Worm (Caenorhabditis elegans) whole organism, L4 larva: ENCODE measurements around the gene ZK622.5.

Experiments
- F44E2.7 ChIP-seq: fragments of 200-800 bp; sonication (Bioruptor generic); IDR thresholded peaks from 2 replicates; pipeline ENCODE4 v2.1.2; 2022; ENCODE audit warnings: missing genetic modification characterization, missing compliant biosample characterization
- R02D3.7 ChIP-seq: fragments of 150-350 bp; sonication (generic microtip); optimal IDR thresholded peaks from 3 replicates; lab custom pipeline; 2014; ENCODE audit warnings: missing biosample characterization, missing genetic modification characterization
- T26A8.4 ChIP-seq: fragments of 200-800 bp; sonication (Bioruptor generic); IDR thresholded peaks from 2 replicates; pipeline ENCODE4 v1.3.6; 2022; ENCODE audit warnings: missing genetic modification characterization, missing compliant biosample characterization
- ZK337.2 ChIP-seq: fragments of 200-800 bp; sonication (Bioruptor generic); IDR thresholded peaks from 2 replicates; pipeline ENCODE4 v1.3.6; 2022; ENCODE audit warnings: missing genetic modification reagents, missing genetic modification characterization, missing compliant biosample characterization
- ceh-28 ChIP-seq: fragments of 150-350 bp; optimal IDR thresholded peaks from 2 replicates; lab custom pipeline; 2014; ENCODE audit warnings: missing biosample characterization, missing genetic modification reagents, missing genetic modification characterization
- ceh-32 ChIP-seq: sonication (generic microtip); optimal IDR thresholded peaks from 2 replicates; lab custom pipeline; 2016; ENCODE audit warnings: mild to moderate bottlenecking, missing genetic modification characterization, missing compliant biosample characterization; ENCODE audit not compliant: poor library complexity
- ces-1 ChIP-seq: fragments of 150-350 bp; sonication (generic microtip); optimal IDR thresholded peaks from 4 replicates; lab custom pipeline; 2014; ENCODE audit warnings: missing biosample characterization, missing genetic modification reagents, missing genetic modification characterization
- ctbp-1 ChIP-seq: fragments of 200-800 bp; sonication (Bioruptor generic); IDR thresholded peaks from 2 replicates; pipeline ENCODE4 v1.3.6; 2022; ENCODE audit warnings: missing genetic modification reagents, missing genetic modification characterization, missing compliant biosample characterization
- daf-16 ChIP-seq, 3 experiments: sonication (generic microtip); optimal IDR thresholded peaks; 2 replicates each; lab custom pipeline; 2016 to 2017; ENCODE audit warnings: missing genetic modification characterization in 3 of 3, missing genetic modification reagents in 3 of 3, mild to moderate bottlenecking in 2 of 3, missing compliant biosample characterization in 2 of 3, missing biosample characterization in 1 of 3, moderate library complexity in 1 of 3
- daf-8 ChIP-seq: fragments of 200-800 bp; sonication (Bioruptor generic); IDR thresholded peaks from 2 replicates; pipeline ENCODE4 v1.3.6; 2022; ENCODE audit warnings: missing genetic modification characterization, missing compliant biosample characterization
- dmd-6 ChIP-seq: fragments of 200-800 bp; sonication (Bioruptor generic); IDR thresholded peaks from 2 replicates; pipeline ENCODE4 v1.3.6; 2022; ENCODE audit warnings: missing genetic modification reagents, missing genetic modification characterization, missing compliant biosample characterization
- dmd-9 ChIP-seq: fragments of 200-800 bp; sonication (Bioruptor generic); IDR thresholded peaks from 2 replicates; pipeline ENCODE4 v1.3.6; 2022; ENCODE audit warnings: missing genetic modification reagents, missing genetic modification characterization, missing compliant biosample characterization
- dpl-1 ChIP-seq: fragments of 150-350 bp; optimal IDR thresholded peaks from 2 replicates; lab custom pipeline; 2014; ENCODE audit warnings: missing biosample characterization, missing genetic modification reagents, missing genetic modification characterization
- egl-27 ChIP-seq: sonication (generic microtip); optimal IDR thresholded peaks from 3 replicates; lab custom pipeline; 2017; ENCODE audit warnings: missing biosample characterization, missing genetic modification reagents, missing genetic modification characterization
- fos-1 ChIP-seq: fragments of 150-350 bp; optimal IDR thresholded peaks from 2 replicates; lab custom pipeline; 2014; ENCODE audit warnings: missing biosample characterization, missing genetic modification characterization
- hif-1 ChIP-seq, 2 experiments: sonication (generic microtip); optimal IDR thresholded peaks; 2 replicates each; lab custom pipeline; 2016 to 2017; ENCODE audit warnings: missing compliant biosample characterization in 2 of 2, missing genetic modification characterization in 2 of 2, missing genetic modification reagents in 2 of 2, missing genotype in 2 of 2, mild to moderate bottlenecking in 1 of 2
- hlh-11 ChIP-seq: fragments of 200-800 bp; sonication (Bioruptor generic); optimal IDR thresholded peaks from 2 replicates; lab custom pipeline; 2018; ENCODE audit warnings: mild to moderate bottlenecking, missing genetic modification characterization, missing compliant biosample characterization
- jun-1 ChIP-seq: fragments of 150-350 bp; optimal IDR thresholded peaks from 2 replicates; lab custom pipeline; 2014; ENCODE audit warnings: missing biosample characterization, missing genetic modification reagents, missing genetic modification characterization
- lin-1 ChIP-seq: fragments of 200-800 bp; sonication (Bioruptor generic); IDR thresholded peaks from 2 replicates; pipeline ENCODE4 v1.3.6; 2022; ENCODE audit warnings: missing genetic modification reagents, missing genetic modification characterization, missing compliant biosample characterization
- lin-13 ChIP-seq: fragments of 150-350 bp; optimal IDR thresholded peaks from 2 replicates; lab custom pipeline; 2014; ENCODE audit warnings: missing biosample characterization, missing genetic modification reagents, missing genetic modification characterization
- lin-29 ChIP-seq: fragments of 200-800 bp; sonication (Bioruptor generic); IDR thresholded peaks from 2 replicates; pipeline ENCODE4 v1.3.6; 2022; ENCODE audit warnings: missing genetic modification reagents, missing genetic modification characterization, missing compliant biosample characterization
- lin-39 ChIP-seq: fragments of 150-350 bp; optimal IDR thresholded peaks from 2 replicates; lab custom pipeline; 2014; ENCODE audit warnings: missing biosample characterization, missing genetic modification reagents, missing genetic modification characterization
- lsy-2 ChIP-seq, 2 experiments: fragments of 150-350 bp in 1 of 2; sonication (generic microtip) in 1 of 2; optimal IDR thresholded peaks; 2 replicates each; lab custom pipeline; 2014 to 2017; ENCODE audit warnings: missing biosample characterization in 2 of 2, missing genetic modification characterization in 2 of 2
- madf-5 ChIP-seq, 2 experiments: fragments of 200-800 bp; sonication (Bioruptor generic); IDR thresholded peaks; 2 replicates each; pipeline ENCODE4 v1.3.6; 2022; ENCODE audit warnings: missing compliant biosample characterization in 2 of 2, missing genetic modification characterization in 2 of 2
- mep-1 ChIP-seq: fragments of 150-350 bp; sonication (generic microtip); optimal IDR thresholded peaks from 3 replicates; lab custom pipeline; 2014; ENCODE audit warnings: missing biosample characterization, missing genetic modification characterization
- mes-2 ChIP-seq: sonication (generic microtip); optimal IDR thresholded peaks from 2 replicates; lab custom pipeline; 2016; ENCODE audit warnings: missing genotype, mild to moderate bottlenecking, missing genetic modification characterization, missing compliant biosample characterization; ENCODE audit not compliant: poor library complexity, severe bottlenecking
- nhr-10 ChIP-seq: fragments of 150-350 bp; optimal IDR thresholded peaks from 2 replicates; lab custom pipeline; 2014; ENCODE audit warnings: missing biosample characterization, missing genetic modification characterization
- nhr-111 ChIP-seq: fragments of 200-800 bp; sonication (Bioruptor generic); optimal IDR thresholded peaks from 2 replicates; lab custom pipeline; 2018; ENCODE audit warnings: mild to moderate bottlenecking, missing genetic modification characterization, missing compliant biosample characterization
- nhr-25 ChIP-seq: sonication (generic microtip); optimal IDR thresholded peaks from 2 replicates; lab custom pipeline; 2017; ENCODE audit warnings: missing genetic modification characterization, mild to moderate bottlenecking, missing compliant biosample characterization, antibody characterized with exemption, moderate library complexity, borderline replicate concordance; ENCODE audit not compliant: insufficient read depth
- nhr-28 ChIP-seq: fragments of 150-350 bp; optimal IDR thresholded peaks from 2 replicates; lab custom pipeline; 2014; ENCODE audit warnings: missing biosample characterization, missing genetic modification characterization
- nhr-42 ChIP-seq: fragments of 200-800 bp; sonication (Bioruptor generic); IDR thresholded peaks from 2 replicates; pipeline ENCODE4 v1.3.6; 2022; ENCODE audit warnings: missing genetic modification characterization, missing compliant biosample characterization
- nhr-77 ChIP-seq: fragments of 150-350 bp; optimal IDR thresholded peaks from 2 replicates; lab custom pipeline; 2014; ENCODE audit warnings: missing biosample characterization, missing genetic modification characterization
- pqm-1 ChIP-seq: sonication (generic microtip); optimal IDR thresholded peaks from 2 replicates; lab custom pipeline; 2017; ENCODE audit warnings: missing biosample characterization, missing genetic modification characterization
- rbr-2 ChIP-seq: sonication (generic microtip); optimal IDR thresholded peaks from 2 replicates; lab custom pipeline; 2016; ENCODE audit warnings: missing genotype, missing genetic modification characterization, missing compliant biosample characterization
- saeg-2 ChIP-seq: fragments of 200-800 bp; sonication (Bioruptor generic); IDR thresholded peaks from 2 replicates; pipeline ENCODE4 v1.3.6; 2022; ENCODE audit warnings: missing genetic modification reagents, missing genetic modification characterization, missing compliant biosample characterization
- sdz-12 ChIP-seq: fragments of 200-800 bp; sonication (Bioruptor generic); optimal IDR thresholded peaks from 2 replicates; lab custom pipeline; 2018; ENCODE audit warnings: mild to moderate bottlenecking, missing genetic modification characterization, missing compliant biosample characterization
- snpc-1.2 ChIP-seq: fragments of 200-800 bp; sonication (Bioruptor generic); IDR thresholded peaks from 2 replicates; pipeline ENCODE4 v1.3.6; 2022; ENCODE audit warnings: missing genetic modification reagents, missing genetic modification characterization, missing compliant biosample characterization
- snpc-4 ChIP-seq: fragments of 150-350 bp; optimal IDR thresholded peaks from 2 replicates; lab custom pipeline; 2014; ENCODE audit warnings: missing biosample characterization, missing genetic modification characterization
- spr-3 ChIP-seq: fragments of 200-800 bp; sonication (Bioruptor generic); optimal IDR thresholded peaks from 2 replicates; lab custom pipeline; 2018; ENCODE audit warnings: mild to moderate bottlenecking, missing genetic modification characterization, missing compliant biosample characterization
- tag-97 ChIP-seq: fragments of 200-800 bp; sonication (Bioruptor generic); IDR thresholded peaks from 2 replicates; pipeline ENCODE4 v1.3.6; 2022; ENCODE audit warnings: missing genetic modification characterization, missing compliant biosample characterization
- unc-130 ChIP-seq: sonication (generic microtip); optimal IDR thresholded peaks from 2 replicates; lab custom pipeline; 2016; ENCODE audit warnings: missing genetic modification reagents, missing genetic modification characterization, missing compliant biosample characterization
- unc-62 ChIP-seq, 3 experiments: fragments of 150-350 bp in 1 of 3; sonication (generic microtip); optimal IDR thresholded peaks in 2 of 3; peaks in 1 of 3; 1 replicate in 1 of 3; 2 replicates in 2 of 3; lab custom pipeline; 2014 to 2017; ENCODE audit warnings: missing biosample characterization in 3 of 3, missing genetic modification characterization in 3 of 3, missing genetic modification reagents in 3 of 3, missing genotype in 1 of 3
- zag-1 ChIP-seq: fragments of 150-350 bp; optimal IDR thresholded peaks from 2 replicates; lab custom pipeline; 2014; ENCODE audit warnings: missing biosample characterization, missing genetic modification characterization
- zip-11 ChIP-seq: fragments of 200-800 bp; sonication (Bioruptor generic); IDR thresholded peaks from 2 replicates; pipeline ENCODE4 v1.3.6; 2022; ENCODE audit warnings: missing genetic modification characterization, missing compliant biosample characterization

ZK622.5 gene

ce11 chrII:5336660-5337494, 47.6 kb downstream of the ZK622.5 start (continued):
- TF ChIP-seq snpc-4 (tag; lab: Kevin White, UChicago) (no peak), nhr-10 (tag; lab: Kevin White, UChicago) (no peak), sdz-12 (peak; percentile 40), rbr-2 (peak; percentile 84), hlh-11 (tag; lab: Kevin White, UChicago) (peak; percentile 87), egl-27 (tag; lab: Kevin White, UChicago) (peak; percentile 4), nhr-42 (GFP tag; lab: Robert Waterston, UW) (no peak), ceh-32 (tag; lab: Kevin White, UChicago) (peak; percentile 12), nhr-25 (tag; lab: Kevin White, UChicago) (peak; percentile 39), lin-29 (GFP tag; lab: Robert Waterston, UW) (no peak), F44E2.7 (no peak), lin-13 (GFP tag; lab: Kevin White, UChicago) (peak; percentile 41), fos-1 (tag; lab: Kevin White, UChicago) (peak; percentile 90), mes-2 (peak; percentile 82), hif-1 (tag; optimal IDR thresholded peaks at IDR 0.05; lab: Kevin White, UChicago) (peak in 1 of 2 experiments; percentile 27), nhr-28 (tag; lab: Kevin White, UChicago) (peak; percentile 67), T26A8.4 (GFP tag; lab: Robert Waterston, UW) (peak; percentile 51; the same call in 1 of the 2 replicates)
- TF ChIP-seq, all 104 proteins: peak for 46

- TF ChIP-seq saeg-2 (GFP tag; lab: Robert Waterston, UW) = no peak
- peak; percentile 19 for TF ChIP-seq mep-1
- peak; percentile 13 for TF ChIP-seq nhr-28 (tag; lab: Kevin White, UChicago)
- peak in 1 of 2 experiments; percentile 50 for TF ChIP-seq unc-62 (GFP tag; optimal IDR thresholded peaks at IDR 0.05 in 1 of 2; lab: Kevin White, UChicago)
- TF ChIP-seq unc-62 (tag; optimal IDR thresholded peaks at IDR 0.05; lab: Kevin White, UChicago) = no peak
- TF ChIP-seq lin-39 (tag; lab: Kevin White, UChicago) = no peak
- TF ChIP-seq dmd-9 (GFP tag; lab: Robert Waterston, UW) = no peak
- TF ChIP-seq daf-16 (GFP tag; optimal IDR thresholded peaks at IDR 0.05; lab: Kevin White, UChicago) = no peak
- peak; percentile 15 for TF ChIP-seq daf-16 (tag; optimal IDR thresholded peaks at IDR 0.05; lab: Kevin White, UChicago)
Observed at ce11 chrII:5337495-5337840, 48.2 kb downstream of the ZK622.5 start.

ce11 chrII:5338301-5338700, 49.1 kb downstream of the ZK622.5 start:
- no peak for TF ChIP-seq lin-1 (GFP tag; lab: Robert Waterston, UW)
- TF ChIP-seq ctbp-1 (GFP tag; lab: Robert Waterston, UW) = no peak
- TF ChIP-seq spr-3 = no peak
- TF ChIP-seq ZK337.2 (GFP tag; lab: Robert Waterston, UW) = no peak
- TF ChIP-seq R02D3.7 (tag; lab: Kevin White, UChicago) = no peak
- TF ChIP-seq lin-13 (GFP tag; lab: Kevin White, UChicago) = no peak
- no peak for TF ChIP-seq tag-97 (GFP tag; lab: Robert Waterston, UW)
- TF ChIP-seq dmd-6 (GFP tag; lab: Robert Waterston, UW) = peak; percentile 42
- TF ChIP-seq nhr-77 = peak; percentile 42
- no peak for TF ChIP-seq unc-130 (GFP tag; lab: Kevin White, UChicago)
- TF ChIP-seq nhr-111 (GFP tag; lab: Kevin White, UChicago) = no peak
- TF ChIP-seq zag-1 = no peak
- TF ChIP-seq zip-11 (GFP tag; lab: Robert Waterston, UW) = no peak
- TF ChIP-seq ceh-32 (tag; lab: Kevin White, UChicago) = no peak
- no peak for TF ChIP-seq ces-1 (GFP tag; lab: Kevin White, UChicago)
- no peak for TF ChIP-seq madf-5 (GFP tag; IDR thresholded peaks at IDR 0.05; lab: Robert Waterston, UW)
- TF ChIP-seq ceh-28 (tag; lab: Kevin White, UChicago) = no peak
- TF ChIP-seq mes-2 = peak; percentile 38
- TF ChIP-seq snpc-1.2 (GFP tag; lab: Robert Waterston, UW) = no peak
- peak; percentile 20 for TF ChIP-seq jun-1
- TF ChIP-seq daf-16 (GFP tag; optimal IDR thresholded peaks at IDR 0.05; lab: Kevin White, UChicago) = peak in 1 of 2 experiments; percentile 5
- peak; percentile 86 for TF ChIP-seq daf-16 (tag; optimal IDR thresholded peaks at IDR 0.05; lab: Kevin White, UChicago)
- no peak for TF ChIP-seq fos-1 (tag; lab: Kevin White, UChicago)
- peak in 1 of 2 experiments; percentile 30 for TF ChIP-seq lsy-2 (tag; optimal IDR thresholded peaks at IDR 0.05; lab: Kevin White, UChicago)
- no peak for TF ChIP-seq pqm-1
- no peak for TF ChIP-seq dpl-1 (GFP tag; lab: Kevin White, UChicago)
- no peak for TF ChIP-seq rbr-2
- no peak for TF ChIP-seq daf-8
